Fruit fly (Drosophila melanogaster) whole organism, embryonic: ENCODE measurements around the gene CG5290.
A peak's percentile ranks its signal among the peaks of the same experiment; 100 is the strongest.

Source experiments
- ATbp ChIP-seq: fragments of 200-800 bp; sonication (Bioruptor generic); optimal IDR thresholded peaks from 2 replicates; lab custom pipeline; 2017; ENCODE audit warnings: missing biosample characterization, mild to moderate bottlenecking, missing genetic modification characterization, missing genetic modification reagents
- Adf1 ChIP-seq: fragments of 200-800 bp; sonication (Bioruptor generic); IDR thresholded peaks from 2 replicates; pipeline ENCODE4 v1.3.6; 2022; ENCODE audit warnings: missing biosample characterization, missing genetic modification characterization
- Aef1 ChIP-seq: fragments of 200-800 bp; sonication (Bioruptor generic); IDR thresholded peaks from 3 replicates; pipeline ENCODE4 v1.3.6; 2022; ENCODE audit warnings: missing biosample characterization, missing genetic modification characterization
- Bteb2 ChIP-seq: fragments of 200-800 bp; sonication (Bioruptor generic); optimal IDR thresholded peaks from 2 replicates; lab custom pipeline; 2016; ENCODE audit warnings: missing biosample characterization, missing genetic modification characterization
- CG10267 ChIP-seq: fragments of 200-800 bp; sonication (Bioruptor generic); optimal IDR thresholded peaks from 2 replicates; lab custom pipeline; 2018; ENCODE audit warnings: missing biosample characterization, mild to moderate bottlenecking, missing genetic modification characterization, moderate library complexity
- CG12071 ChIP-seq: fragments of 200-800 bp; sonication (Bioruptor generic); optimal IDR thresholded peaks from 3 replicates; lab custom pipeline; 2018; ENCODE audit warnings: missing biosample characterization, mild to moderate bottlenecking, missing genetic modification characterization
- CG12219 ChIP-seq: fragments of 200-800 bp; sonication (Bioruptor generic); optimal IDR thresholded peaks from 3 replicates; lab custom pipeline; 2018; ENCODE audit warnings: missing biosample characterization, mild to moderate bottlenecking, missing genetic modification characterization
- CG12236 ChIP-seq: fragments of 200-800 bp; sonication (Bioruptor generic); optimal IDR thresholded peaks from 2 replicates; lab custom pipeline; 2016; ENCODE audit warnings: missing biosample characterization, missing genetic modification characterization
- CG12299 ChIP-seq: fragments of 200-800 bp; sonication (Bioruptor generic); optimal IDR thresholded peaks from 2 replicates; lab custom pipeline; 2018; ENCODE audit warnings: missing biosample characterization, mild to moderate bottlenecking, missing genetic modification characterization
- CG13894 ChIP-seq: fragments of 200-800 bp; sonication (Bioruptor generic); optimal IDR thresholded peaks from 3 replicates; lab custom pipeline; 2018; ENCODE audit warnings: missing biosample characterization, mild to moderate bottlenecking, missing genetic modification characterization, moderate library complexity
- CG14050 ChIP-seq: fragments of 200-800 bp; sonication (Bioruptor generic); IDR thresholded peaks from 3 replicates; pipeline ENCODE4 v1.3.6; 2022; ENCODE audit warnings: missing biosample characterization, missing genetic modification characterization
- CG15011 ChIP-seq: fragments of 200-800 bp; sonication (Bioruptor generic); optimal IDR thresholded peaks from 3 replicates; lab custom pipeline; 2018; ENCODE audit warnings: missing biosample characterization, mild to moderate bottlenecking, missing genetic modification characterization
- CG15514 ChIP-seq: fragments of 200-800 bp; sonication (Bioruptor generic); optimal IDR thresholded peaks from 3 replicates; lab custom pipeline; 2017; ENCODE audit warnings: missing biosample characterization, missing genetic modification characterization, mild to moderate bottlenecking, moderate library complexity, missing genetic modification reagents
- CG1603 ChIP-seq: fragments of 200-800 bp; sonication (Bioruptor generic); optimal IDR thresholded peaks from 2 replicates; lab custom pipeline; 2019; ENCODE audit warnings: missing biosample characterization, mild to moderate bottlenecking, missing genetic modification characterization, moderate library complexity
- CG17328 ChIP-seq: fragments of 200-800 bp; sonication (Bioruptor generic); IDR thresholded peaks from 2 replicates; pipeline ENCODE4 v1.3.6; 2022; ENCODE audit warnings: missing biosample characterization, missing genetic modification characterization
- CG2129 ChIP-seq: fragments of 200-800 bp; sonication (Bioruptor generic); IDR thresholded peaks from 2 replicates; pipeline ENCODE4 v1.3.6; 2022; ENCODE audit warnings: missing biosample characterization, missing genetic modification characterization; ENCODE audit not compliant: partially characterized antibody
- CG3407 ChIP-seq: fragments of 200-800 bp; sonication (Bioruptor generic); optimal IDR thresholded peaks from 2 replicates; lab custom pipeline; 2018; ENCODE audit warnings: missing biosample characterization, mild to moderate bottlenecking, missing genetic modification characterization
- CG34422 ChIP-seq: fragments of 200-800 bp; sonication (Bioruptor generic); IDR thresholded peaks from 3 replicates; pipeline ENCODE4 v1.3.6; 2022; ENCODE audit warnings: missing biosample characterization, missing genetic modification characterization
- CG3995 ChIP-seq: fragments of 200-800 bp; sonication (Bioruptor generic); optimal IDR thresholded peaks from 3 replicates; lab custom pipeline; 2016; ENCODE audit warnings: missing biosample characterization, missing genetic modification characterization
- CG42726 ChIP-seq: fragments of 200-800 bp; sonication (Bioruptor generic); IDR thresholded peaks from 2 replicates; pipeline ENCODE4 v1.3.6; 2022; ENCODE audit warnings: missing biosample characterization, missing genetic modification characterization; ENCODE audit not compliant: partially characterized antibody
- CG6813 ChIP-seq: fragments of 200-800 bp; sonication (Bioruptor generic); optimal IDR thresholded peaks from 2 replicates; lab custom pipeline; 2017; ENCODE audit warnings: missing biosample characterization, missing genetic modification characterization, mild to moderate bottlenecking, moderate library complexity, missing genetic modification reagents
- CG6854 ChIP-seq: fragments of 200-800 bp; sonication (Bioruptor generic); optimal IDR thresholded peaks from 3 replicates; lab custom pipeline; 2017; ENCODE audit warnings: missing biosample characterization, mild to moderate bottlenecking, missing genetic modification characterization
- CG9817 ChIP-seq: fragments of 200-800 bp; sonication (Bioruptor generic); optimal IDR thresholded peaks from 2 replicates; lab custom pipeline; 2018; ENCODE audit warnings: missing biosample characterization, mild to moderate bottlenecking, missing genetic modification characterization, moderate library complexity
- CkIIα-i1 ChIP-seq: fragments of 200-800 bp; sonication (Bioruptor generic); IDR thresholded peaks from 2 replicates; pipeline ENCODE4 v1.3.6; 2022; ENCODE audit warnings: missing biosample characterization, missing genetic modification characterization
- Dbx ChIP-seq: fragments of 200-800 bp; sonication (Bioruptor generic); IDR thresholded peaks from 3 replicates; pipeline ENCODE4 v1.3.6; 2022; ENCODE audit warnings: missing biosample characterization, missing genetic modification characterization
- E2f1 ChIP-seq: fragments of 200-800 bp; sonication (Bioruptor generic); IDR thresholded peaks from 2 replicates; pipeline ENCODE4 v1.3.6; 2022; ENCODE audit warnings: missing biosample characterization, missing genetic modification characterization
- E2f2 ChIP-seq: fragments of 200-800 bp; sonication (Bioruptor generic); IDR thresholded peaks from 2 replicates; pipeline ENCODE4 v1.3.6; 2022; ENCODE audit warnings: missing biosample characterization, missing genetic modification characterization
- Ets97D ChIP-seq: fragments of 200-800 bp; sonication (Bioruptor generic); optimal IDR thresholded peaks from 3 replicates; lab custom pipeline; 2016; ENCODE audit warnings: missing biosample characterization, missing genetic modification characterization
- HHEX ChIP-seq: fragments of 200-800 bp; sonication (Bioruptor generic); optimal IDR thresholded peaks from 3 replicates; lab custom pipeline; 2017; ENCODE audit warnings: missing biosample characterization, mild to moderate bottlenecking, missing genetic modification characterization, missing genetic modification reagents
- Hmr ChIP-seq: fragments of 200-800 bp; sonication (Bioruptor generic); optimal IDR thresholded peaks from 3 replicates; lab custom pipeline; 2017; ENCODE audit warnings: mild to moderate bottlenecking, missing biosample characterization, missing genetic modification reagents, missing genetic modification characterization
- Hr51 ChIP-seq, 2 experiments: fragments of 200-800 bp; sonication (Bioruptor generic); optimal IDR thresholded peaks; 2 replicates in 1 of 2; 3 replicates in 1 of 2; lab custom pipeline; 2016 to 2018; ENCODE audit warnings: missing biosample characterization in 2 of 2, missing genetic modification characterization in 2 of 2, mild to moderate bottlenecking in 1 of 2, moderate library complexity in 1 of 2
- Sox102F ChIP-seq: fragments of 200-800 bp; sonication (Bioruptor generic); optimal IDR thresholded peaks from 2 replicates; lab custom pipeline; 2018; ENCODE audit warnings: missing biosample characterization, mild to moderate bottlenecking, missing genetic modification characterization, moderate library complexity
- Spps ChIP-seq: fragments of 200-800 bp; sonication (Bioruptor generic); optimal IDR thresholded peaks from 2 replicates; lab custom pipeline; 2018; ENCODE audit warnings: missing biosample characterization, mild to moderate bottlenecking, missing genetic modification characterization
- Taf1 ChIP-seq: fragments of 200-800 bp; sonication (Bioruptor generic); IDR thresholded peaks from 2 replicates; pipeline ENCODE4 v1.3.6; 2022; ENCODE audit warnings: missing biosample characterization, missing genetic modification characterization
- br ChIP-seq: fragments of >200 bp; optimal IDR thresholded peaks from 2 replicates; lab custom pipeline; 2017
- cwo ChIP-seq: fragments of 200-800 bp; sonication (Bioruptor generic); optimal IDR thresholded peaks from 3 replicates; lab custom pipeline; 2017; ENCODE audit warnings: missing biosample characterization, missing genetic modification characterization, mild to moderate bottlenecking, moderate library complexity, missing genetic modification reagents
- en ChIP-seq: fragments of 200-800 bp; sonication (Bioruptor generic); optimal IDR thresholded peaks from 2 replicates; lab custom pipeline; 2016; ENCODE audit warnings: missing biosample characterization, missing genetic modification characterization
- eve ChIP-seq, 2 experiments: fragments of >200 bp; optimal IDR thresholded peaks; 2 replicates each; lab custom pipeline; 2017; ENCODE audit warnings: missing biosample characterization in 2 of 2, missing genetic modification characterization in 2 of 2
- fd102C ChIP-seq: fragments of 200-800 bp; sonication (Bioruptor generic); optimal IDR thresholded peaks from 2 replicates; lab custom pipeline; 2018; ENCODE audit warnings: missing biosample characterization, mild to moderate bottlenecking, missing genetic modification characterization, moderate library complexity
- fd64A ChIP-seq: fragments of 200-800 bp; sonication (Bioruptor generic); optimal IDR thresholded peaks from 3 replicates; lab custom pipeline; 2018; ENCODE audit warnings: missing biosample characterization, mild to moderate bottlenecking, missing genetic modification characterization
- ftz-f1 ChIP-seq: fragments of 200-800 bp; sonication (Bioruptor generic); optimal IDR thresholded peaks from 2 replicates; lab custom pipeline; 2016; ENCODE audit warnings: missing biosample characterization, missing genetic modification characterization
- gem ChIP-seq: fragments of 200-800 bp; sonication (Bioruptor generic); optimal IDR thresholded peaks from 2 replicates; lab custom pipeline; 2019; ENCODE audit warnings: missing biosample characterization, mild to moderate bottlenecking, missing genetic modification characterization, moderate library complexity
- gt ChIP-seq: fragments of 200-800 bp; sonication (Bioruptor generic); IDR thresholded peaks from 2 replicates; pipeline ENCODE4 v1.3.6; 2022; ENCODE audit warnings: missing biosample characterization, missing genetic modification characterization
- mirr ChIP-seq: fragments of 200-800 bp; sonication (Bioruptor generic); optimal IDR thresholded peaks from 3 replicates; lab custom pipeline; 2018; ENCODE audit warnings: missing biosample characterization, mild to moderate bottlenecking, missing genetic modification characterization
- p53 ChIP-seq: fragments of 200-800 bp; sonication (Bioruptor generic); optimal IDR thresholded peaks from 2 replicates; lab custom pipeline; 2016; ENCODE audit warnings: missing biosample characterization, missing genetic modification characterization
- ranshi ChIP-seq: fragments of 200-800 bp; sonication (Bioruptor generic); IDR thresholded peaks from 2 replicates; pipeline ENCODE4 v1.3.6; 2022; ENCODE audit warnings: missing biosample characterization, missing genetic modification characterization
- sc ChIP-seq, 3 experiments: fragments of >200 bp in 2 of 3; fragments of 200-800 bp in 1 of 3; sonication (Bioruptor generic) in 1 of 3; optimal IDR thresholded peaks; 2 replicates in 2 of 3; 3 replicates in 1 of 3; lab custom pipeline; 2017; ENCODE audit warnings: mild to moderate bottlenecking in 1 of 3, missing biosample characterization in 1 of 3, missing genetic modification characterization in 1 of 3, missing genetic modification reagents in 1 of 3
- slou ChIP-seq: fragments of 200-800 bp; sonication (Bioruptor generic); optimal IDR thresholded peaks from 3 replicates; lab custom pipeline; 2016; ENCODE audit warnings: missing biosample characterization, missing genetic modification characterization
- sug ChIP-seq: fragments of 200-800 bp; optimal IDR thresholded peaks from 2 replicates; lab custom pipeline; 2019; ENCODE audit warnings: missing biosample characterization, mild to moderate bottlenecking, missing genetic modification characterization, moderate library complexity
- tna ChIP-seq: fragments of 200-800 bp; sonication (Bioruptor generic); IDR thresholded peaks from 2 replicates; pipeline ENCODE4 v1.3.6; 2022; ENCODE audit warnings: missing biosample characterization, missing genetic modification characterization; ENCODE audit not compliant: partially characterized antibody

The CG5290 gene

DNA sequence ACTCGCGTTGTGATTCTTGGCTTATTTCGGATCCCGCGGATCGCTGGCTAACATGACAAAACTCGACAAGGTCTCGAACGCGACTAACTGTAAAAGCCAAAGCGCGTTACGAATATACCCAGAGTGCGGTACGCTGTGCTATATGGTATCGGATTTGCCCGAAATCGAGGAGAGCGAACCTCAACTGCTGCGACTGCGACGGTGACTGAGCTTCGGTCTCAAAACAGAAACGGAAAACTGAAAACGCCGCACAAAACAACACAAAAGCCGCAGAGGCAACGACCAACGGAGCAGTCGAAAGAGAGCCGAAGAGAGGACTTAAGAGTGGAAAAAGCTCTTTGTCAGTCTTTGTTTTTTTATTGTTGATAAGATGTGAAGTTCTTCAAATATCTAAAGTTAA, 49.2 kb upstream of the CG5290 start (continued):
- TF ChIP-seq mirr (GFP tag; lab: Kevin White, UChicago) (peak; percentile 73), CG17328 (GFP tag; lab: Robert Waterston, UW) (0 out of 2 replicates have a peak, but pooled peaks have one; percentile 10), CG2129 (GFP tag; lab: Robert Waterston, UW) (no peak), CG14050 (GFP tag; lab: Robert Waterston, UW) (peak; percentile 26; the same call in 1 of the 3 replicates), CG15514 (GFP tag; lab: Kevin White, UChicago) (peak; percentile 31), HHEX (GFP tag; lab: Kevin White, UChicago) (no peak), Taf1 (GFP tag; lab: Robert Waterston, UW) (no peak), Sox102F (GFP tag; lab: Kevin White, UChicago) (no peak), CG9817 (tag; lab: Kevin White, UChicago) (no peak), ATbp (no peak), CG34422 (GFP tag; lab: Robert Waterston, UW) (peak; percentile 40; the same call in 1 of the 3 replicates), p53 (no peak), CG3407 (GFP tag; lab: Kevin White, UChicago) (no peak), br (lab: Kevin White, UChicago) (no peak), cwo (peak; percentile 21), CG12219 (GFP tag; lab: Kevin White, UChicago) (no peak), Hmr (GFP tag; lab: Kevin White, UChicago) (peak; percentile 42), Dbx (GFP tag; lab: Robert Waterston, UW) (peak; percentile 44; the same call in 1 of the 3 replicates), CG6813 (GFP tag; lab: Kevin White, UChicago) (peak; percentile 20), CG6854 (GFP tag; lab: Kevin White, UChicago) (peak; percentile 12), fd102C (GFP tag; lab: Kevin White, UChicago) (no peak), gt (GFP tag; lab: Robert Waterston, UW) (no peak), sug (tag; lab: Kevin White, UChicago) (peak; percentile 47), CG1603 (no peak), Adf1 (peak; percentile 88), eve (GFP tag; optimal IDR thresholded peaks at IDR 0.05; lab: Kevin White, UChicago) (no peak), CG10267 (tag; lab: Kevin White, UChicago) (no peak), ftz-f1 (GFP tag; lab: Kevin White, UChicago) (peak; percentile 82), CG42726 (GFP tag; lab: Robert Waterston, UW) (peak; percentile 82), ranshi (GFP tag; lab: Robert Waterston, UW) (no peak), CG12299 (tag; lab: Kevin White, UChicago) (no peak), E2f1 (no peak), Hr51 (GFP tag; optimal IDR thresholded peaks at IDR 0.05; lab: Kevin White, UChicago) (no peak), tna (GFP tag; lab: Robert Waterston, UW) (peak; percentile 72), CG15011 (no peak), Ets97D (GFP tag; lab: Kevin White, UChicago) (no peak), gem (tag; lab: Kevin White, UChicago) (no peak), en (GFP tag; lab: Kevin White, UChicago) (no peak), Bteb2 (GFP tag; lab: Kevin White, UChicago) (no peak), E2f2 (GFP tag; lab: Robert Waterston, UW) (0 out of 2 replicates have a peak, but pooled peaks have one; percentile 23), sc (optimal IDR thresholded peaks at IDR 0.05; lab: Kevin White, UChicago) (no peak), sc (GFP tag; optimal IDR thresholded peaks at IDR 0.05; lab: Kevin White, UChicago) (no peak), CG13894 (tag; lab: Kevin White, UChicago) (peak; percentile 81), CG12236 (GFP tag; lab: Kevin White, UChicago) (no peak), slou (GFP tag; lab: Kevin White, UChicago) (no peak), CG12071 (peak; percentile 51), fd64A (no peak), Spps (tag; lab: Kevin White, UChicago) (no peak), Aef1 (GFP tag; lab: Robert Waterston, UW) (no peak), CkIIα-i1 (GFP tag; lab: Robert Waterston, UW) (no peak), CG3995 (peak; percentile 1)
